Fruit fly (Drosophila melanogaster) whole organism, embryonic: Measurements from ENCODE around the gene CAH6.

Source experiments
- ATbp ChIP-seq: fragments of 200-800 bp; sonication (Bioruptor generic); optimal IDR thresholded peaks from 2 replicates; lab custom pipeline; 2017; ENCODE audit warnings: missing biosample characterization, mild to moderate bottlenecking, missing genetic modification characterization, missing genetic modification reagents
- Abd-B ChIP-seq: fragments of 200-800 bp; sonication (Bioruptor generic); optimal IDR thresholded peaks from 2 replicates; lab custom pipeline; 2018; ENCODE audit warnings: missing biosample characterization, mild to moderate bottlenecking, missing genetic modification characterization, moderate library complexity
- Asciz ChIP-seq: fragments of 200-800 bp; sonication (Bioruptor generic); optimal IDR thresholded peaks from 2 replicates; lab custom pipeline; 2017; ENCODE audit warnings: missing biosample characterization, mild to moderate bottlenecking, missing genetic modification characterization, missing genetic modification reagents
- CG10565 ChIP-seq: fragments of 200-800 bp; sonication (Bioruptor generic); optimal IDR thresholded peaks from 3 replicates; lab custom pipeline; 2016; ENCODE audit warnings: missing biosample characterization, mild to moderate bottlenecking, missing genetic modification characterization
- CG10979 ChIP-seq: fragments of 200-800 bp; sonication (Bioruptor generic); optimal IDR thresholded peaks from 2 replicates; lab custom pipeline; 2018; ENCODE audit warnings: missing biosample characterization, mild to moderate bottlenecking, missing genetic modification characterization, moderate library complexity
- CG12236 ChIP-seq: fragments of 200-800 bp; sonication (Bioruptor generic); optimal IDR thresholded peaks from 2 replicates; lab custom pipeline; 2016; ENCODE audit warnings: missing biosample characterization, missing genetic modification characterization
- CG16815 ChIP-seq: fragments of 200-800 bp; sonication (Bioruptor generic); optimal IDR thresholded peaks from 3 replicates; lab custom pipeline; 2017; ENCODE audit warnings: missing biosample characterization, mild to moderate bottlenecking, missing genetic modification characterization
- CG17328 ChIP-seq: fragments of 200-800 bp; sonication (Bioruptor generic); IDR thresholded peaks from 2 replicates; pipeline ENCODE4 v1.3.6; 2022; ENCODE audit warnings: missing biosample characterization, missing genetic modification characterization
- CG17612 ChIP-seq: fragments of 200-800 bp; sonication (Bioruptor generic); IDR thresholded peaks from 2 replicates; pipeline ENCODE4 v1.3.6; 2022; ENCODE audit warnings: missing biosample characterization, missing genetic modification characterization
- CG32767 ChIP-seq: fragments of 200-800 bp; sonication (Bioruptor generic); IDR thresholded peaks from 2 replicates; pipeline ENCODE4 v1.3.6; 2022; ENCODE audit warnings: missing biosample characterization, missing genetic modification characterization
- CG32772 ChIP-seq: fragments of 200-800 bp; sonication (Bioruptor generic); IDR thresholded peaks from 2 replicates; pipeline ENCODE4 v1.3.6; 2022; ENCODE audit warnings: missing biosample characterization, missing genetic modification characterization
- CG43689 ChIP-seq: fragments of 200-800 bp; sonication (Bioruptor generic); IDR thresholded peaks from 2 replicates; pipeline ENCODE4 v1.3.6; 2022; ENCODE audit warnings: missing biosample characterization, missing genetic modification characterization
- CG4707 ChIP-seq: fragments of 200-800 bp; sonication (Bioruptor generic); optimal IDR thresholded peaks from 2 replicates; lab custom pipeline; 2018; ENCODE audit warnings: missing biosample characterization, mild to moderate bottlenecking, missing genetic modification characterization, moderate library complexity
- CG5180 ChIP-seq: fragments of 200-800 bp; sonication (Bioruptor generic); optimal IDR thresholded peaks from 3 replicates; lab custom pipeline; 2017; ENCODE audit warnings: missing biosample characterization, missing genetic modification characterization, mild to moderate bottlenecking, moderate library complexity, missing genetic modification reagents
- CG6654 ChIP-seq: fragments of 200-800 bp; sonication (Bioruptor generic); optimal IDR thresholded peaks from 2 replicates; lab custom pipeline; 2017; ENCODE audit warnings: missing biosample characterization, mild to moderate bottlenecking, missing genetic modification characterization
- CG7839 ChIP-seq: fragments of 200-800 bp; sonication (Bioruptor generic); optimal IDR thresholded peaks from 3 replicates; lab custom pipeline; 2018; ENCODE audit warnings: missing biosample characterization, mild to moderate bottlenecking, missing genetic modification characterization, moderate library complexity
- CG7987 ChIP-seq: fragments of 200-800 bp; sonication (Bioruptor generic); optimal IDR thresholded peaks from 2 replicates; lab custom pipeline; 2018; ENCODE audit warnings: missing biosample characterization, mild to moderate bottlenecking, missing genetic modification characterization, moderate library complexity
- Dad ChIP-seq: fragments of 200-800 bp; sonication (Bioruptor generic); optimal IDR thresholded peaks from 3 replicates; lab custom pipeline; 2016; ENCODE audit warnings: missing biosample characterization, missing genetic modification characterization
- Dll ChIP-seq: fragments of 200-800 bp; sonication (Bioruptor generic); IDR thresholded peaks from 4 replicates; pipeline ENCODE4 v1.3.6; 2022; ENCODE audit warnings: missing biosample characterization, missing genetic modification characterization; ENCODE audit not compliant: partially characterized antibody
- Drgx ChIP-seq: fragments of 200-800 bp; sonication (Bioruptor generic); IDR thresholded peaks from 2 replicates; pipeline ENCODE4 v1.3.6; 2022; ENCODE audit warnings: missing biosample characterization, missing genetic modification characterization
- Eip74EF ChIP-seq, 2 experiments: fragments of 200-800 bp in 1 of 2; fragments of >200 bp in 1 of 2; sonication (Bioruptor generic) in 1 of 2; optimal IDR thresholded peaks; 2 replicates each; lab custom pipeline; 2017 to 2019; ENCODE audit warnings: missing biosample characterization in 2 of 2, missing genetic modification characterization in 2 of 2, mild to moderate bottlenecking in 1 of 2, moderate library complexity in 1 of 2
- GATAe ChIP-seq: fragments of 200-800 bp; sonication (Bioruptor generic); conservative IDR thresholded peaks from 2 replicates; pipeline ENCODE4 v1.3.6; 2022; ENCODE audit warnings: missing biosample characterization, missing genetic modification characterization
- Hmr ChIP-seq: fragments of 200-800 bp; sonication (Bioruptor generic); optimal IDR thresholded peaks from 3 replicates; lab custom pipeline; 2017; ENCODE audit warnings: mild to moderate bottlenecking, missing biosample characterization, missing genetic modification reagents, missing genetic modification characterization
- Hr3 ChIP-seq: fragments of 200-800 bp; sonication (Bioruptor generic); optimal IDR thresholded peaks from 3 replicates; lab custom pipeline; 2016; ENCODE audit warnings: missing biosample characterization, missing genetic modification characterization
- Lhr ChIP-seq: fragments of 200-800 bp; sonication (Bioruptor generic); optimal IDR thresholded peaks from 3 replicates; lab custom pipeline; 2017; ENCODE audit warnings: mild to moderate bottlenecking, missing biosample characterization, missing genetic modification reagents, missing genetic modification characterization
- Lpt ChIP-seq: fragments of >200 bp; optimal IDR thresholded peaks from 2 replicates; lab custom pipeline; 2018; ENCODE audit warnings: missing biosample characterization, missing genetic modification characterization
- Oli ChIP-seq: fragments of 200-800 bp; sonication (Bioruptor generic); optimal IDR thresholded peaks from 2 replicates; lab custom pipeline; 2018; ENCODE audit warnings: missing biosample characterization, mild to moderate bottlenecking, missing genetic modification characterization, moderate library complexity
- Rfx ChIP-seq: fragments of 200-800 bp; sonication (Bioruptor generic); IDR thresholded peaks from 2 replicates; pipeline ENCODE4 v1.3.6; 2022; ENCODE audit warnings: missing biosample characterization, missing genetic modification characterization
- Ssrp ChIP-seq: fragments of 200-800 bp; sonication (Bioruptor generic); optimal IDR thresholded peaks from 2 replicates; lab custom pipeline; 2018; ENCODE audit warnings: missing biosample characterization, mild to moderate bottlenecking, missing genetic modification characterization, moderate library complexity
- Taf1 ChIP-seq: fragments of 200-800 bp; sonication (Bioruptor generic); IDR thresholded peaks from 2 replicates; pipeline ENCODE4 v1.3.6; 2022; ENCODE audit warnings: missing biosample characterization, missing genetic modification characterization
- Xbp1 ChIP-seq: fragments of 200-800 bp; sonication (Bioruptor generic); optimal IDR thresholded peaks from 3 replicates; lab custom pipeline; 2016; ENCODE audit warnings: missing biosample characterization, mild to moderate bottlenecking, missing genetic modification characterization
- cato ChIP-seq: fragments of 200-800 bp; sonication (Bioruptor generic); optimal IDR thresholded peaks from 2 replicates; lab custom pipeline; 2016; ENCODE audit warnings: missing biosample characterization, missing genetic modification characterization, borderline replicate concordance
- en ChIP-seq: fragments of 200-800 bp; sonication (Bioruptor generic); optimal IDR thresholded peaks from 2 replicates; lab custom pipeline; 2016; ENCODE audit warnings: missing biosample characterization, missing genetic modification characterization
- exex ChIP-seq: fragments of 200-800 bp; sonication (Bioruptor generic); optimal IDR thresholded peaks from 4 replicates; lab custom pipeline; 2018; ENCODE audit warnings: missing biosample characterization, mild to moderate bottlenecking, missing genetic modification characterization, moderate library complexity
- grau ChIP-seq: fragments of 200-800 bp; optimal IDR thresholded peaks from 3 replicates; lab custom pipeline; 2019; ENCODE audit warnings: missing biosample characterization, mild to moderate bottlenecking, missing genetic modification characterization, moderate library complexity
- hth ChIP-seq: fragments of >200 bp; optimal IDR thresholded peaks from 2 replicates; lab custom pipeline; 2017; ENCODE audit warnings: inconsistent platforms
- jing ChIP-seq: fragments of 200-800 bp; sonication (Bioruptor generic); optimal IDR thresholded peaks from 2 replicates; lab custom pipeline; 2018; ENCODE audit warnings: missing biosample characterization, mild to moderate bottlenecking, missing genetic modification characterization
- kay ChIP-seq: fragments of 200-800 bp; sonication (Bioruptor generic); optimal IDR thresholded peaks from 2 replicates; lab custom pipeline; 2016; ENCODE audit warnings: missing biosample characterization, missing genetic modification characterization
- ken ChIP-seq: fragments of 200-800 bp; sonication (Bioruptor generic); IDR thresholded peaks from 3 replicates; pipeline ENCODE4 v1.3.6; 2022; ENCODE audit warnings: missing biosample characterization, missing genetic modification characterization
- lola ChIP-seq, 3 experiments: fragments of >200 bp in 2 of 3; fragments of 200-800 bp in 1 of 3; sonication (Bioruptor generic) in 1 of 3; optimal IDR thresholded peaks; 2 replicates each; lab custom pipeline; 2017 to 2019; ENCODE audit warnings: missing biosample characterization in 3 of 3, missing genetic modification characterization in 3 of 3, mild to moderate bottlenecking in 1 of 3, moderate library complexity in 1 of 3
- lov ChIP-seq, 2 experiments: fragments of 200-800 bp in 1 of 2; fragments of >200 bp in 1 of 2; sonication (Bioruptor generic) in 1 of 2; IDR thresholded peaks in 1 of 2; optimal IDR thresholded peaks in 1 of 2; 2 replicates in 1 of 2; 3 replicates in 1 of 2; pipeline versions ENCODE4 v1.3.6 to Lab custom; 2017 to 2022; ENCODE audit warnings: missing biosample characterization in 1 of 2, missing genetic modification characterization in 1 of 2
- nerfin-2 ChIP-seq: fragments of 200-800 bp; sonication (Bioruptor generic); IDR thresholded peaks from 2 replicates; pipeline ENCODE4 v1.3.6; 2022; ENCODE audit warnings: missing biosample characterization, missing genetic modification characterization; ENCODE audit not compliant: partially characterized antibody
- pb ChIP-seq: fragments of 200-800 bp; sonication (Bioruptor generic); optimal IDR thresholded peaks from 3 replicates; lab custom pipeline; 2016; ENCODE audit warnings: missing biosample characterization, missing genetic modification characterization
- pnt ChIP-seq: fragments of 200-800 bp; sonication (Bioruptor generic); optimal IDR thresholded peaks from 3 replicates; lab custom pipeline; 2016; ENCODE audit warnings: missing biosample characterization, missing genetic modification characterization
- ranshi ChIP-seq: fragments of 200-800 bp; sonication (Bioruptor generic); IDR thresholded peaks from 2 replicates; pipeline ENCODE4 v1.3.6; 2022; ENCODE audit warnings: missing biosample characterization, missing genetic modification characterization
- slbo ChIP-seq: fragments of 200-800 bp; sonication (Bioruptor generic); IDR thresholded peaks from 2 replicates; pipeline ENCODE4 v1.3.6; 2022; ENCODE audit warnings: missing biosample characterization, missing genetic modification characterization
- yki ChIP-seq: fragments of >200 bp; optimal IDR thresholded peaks from 3 replicates; lab custom pipeline; 2018
- zfh1 ChIP-seq: fragments of 200-800 bp; sonication (Bioruptor generic); IDR thresholded peaks from 3 replicates; pipeline ENCODE4 v1.3.6; 2022; ENCODE audit warnings: missing biosample characterization, missing genetic modification characterization

Gene CAH6

DNA sequence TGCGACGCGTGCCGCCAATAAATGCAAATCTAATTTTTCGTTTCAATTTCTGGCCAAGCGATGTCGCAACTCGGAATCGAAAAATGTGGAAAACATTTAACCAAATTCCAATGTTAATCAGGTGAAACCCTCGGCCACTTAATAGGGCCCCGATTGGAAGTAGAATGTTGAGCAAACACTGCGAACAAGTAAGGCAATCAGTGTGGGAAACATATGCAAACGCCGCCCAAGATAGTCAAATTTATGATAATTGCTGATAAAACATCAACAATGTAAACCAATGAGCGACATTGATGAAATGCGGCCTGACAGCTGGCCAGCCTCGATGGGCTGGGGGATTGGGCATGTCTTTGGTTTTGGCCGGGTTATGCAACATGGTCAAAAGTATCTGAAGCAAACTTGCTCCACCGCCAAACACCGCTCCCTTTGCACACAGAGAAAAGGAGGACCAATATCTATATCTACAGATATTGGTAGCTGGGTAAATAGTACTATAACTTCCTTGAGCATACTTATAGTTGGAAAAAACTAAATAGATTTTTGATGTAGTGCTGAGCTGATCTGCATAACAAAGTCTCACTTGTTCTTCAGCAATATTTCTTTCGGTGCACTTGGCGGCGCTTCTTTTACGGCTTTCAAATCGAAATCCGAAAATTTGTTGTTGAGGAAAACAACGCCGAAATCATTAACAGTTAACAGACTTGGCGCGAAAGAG, 10.0 kb upstream of the CAH6 start (continued):
- TF ChIP-seq CG7987 (GFP tag; lab: Kevin White, UChicago) (peak; percentile 14), CG32767 (GFP tag; lab: Robert Waterston, UW) (0 out of 2 replicates have a peak, but pooled peaks have one; percentile 50), Dll (GFP tag; lab: Robert Waterston, UW) (no peak), ranshi (peak; percentile 62; the same call in 1 of the 2 replicates), CG5180 (peak; percentile 64), Xbp1 (GFP tag; lab: Kevin White, UChicago) (peak; percentile 74), Taf1 (GFP tag; lab: Robert Waterston, UW) (no peak), Dad (GFP tag; lab: Kevin White, UChicago) (peak; percentile 51), Rfx (GFP tag; lab: Robert Waterston, UW) (peak; percentile 67), ken (GFP tag; lab: Robert Waterston, UW) (peak; percentile 71), CG6654 (GFP tag; lab: Kevin White, UChicago) (peak; percentile 48), lola (GFP tag; optimal IDR thresholded peaks at IDR 0.05; lab: Kevin White, UChicago) (peak in 1 of 3 experiments; percentile 60), cato (GFP tag; lab: Kevin White, UChicago) (peak; percentile 48), exex (no peak), kay (peak; percentile 34), ATbp (peak; percentile 65), pb (peak; percentile 59), CG43689 (peak; percentile 58; the same call in 1 of the 2 replicates), CG12236 (GFP tag; lab: Kevin White, UChicago) (no peak), CG17612 (GFP tag; lab: Robert Waterston, UW) (no peak), nerfin-2 (GFP tag; lab: Robert Waterston, UW) (no peak), Oli (tag; lab: Kevin White, UChicago) (peak; percentile 82), slbo (peak; percentile 47), Lpt (no peak), GATAe (no peak), CG10565 (GFP tag; lab: Kevin White, UChicago) (no peak), yki (lab: Kevin White, UChicago) (no peak), Abd-B (GFP tag; lab: Kevin White, UChicago) (peak; percentile 76), en (GFP tag; lab: Kevin White, UChicago) (peak; percentile 29), Eip74EF (GFP tag; optimal IDR thresholded peaks at IDR 0.05; lab: Kevin White, UChicago) (peak in 1 of 2 experiments; percentile 80), lov (optimal IDR thresholded peaks at IDR 0.05; lab: Kevin White, UChicago) (no peak), lov (GFP tag; IDR thresholded peaks at IDR 0.05; lab: Robert Waterston, UW) (peak; percentile 80; the same call in 2 of the 3 replicates), Hr3 (peak; percentile 26), CG32772 (GFP tag; lab: Robert Waterston, UW) (peak; percentile 75), Hmr (GFP tag; lab: Kevin White, UChicago) (peak; percentile 8), CG10979 (peak; percentile 86), Asciz (peak; percentile 62), hth (no peak), Drgx (peak; percentile 57), jing (GFP tag; lab: Kevin White, UChicago) (peak; percentile 45), CG16815 (GFP tag; lab: Kevin White, UChicago) (no peak), CG17328 (GFP tag; lab: Robert Waterston, UW) (peak; percentile 69), Ssrp (tag; lab: Kevin White, UChicago) (peak; percentile 75), CG7839 (tag; lab: Kevin White, UChicago) (peak; percentile 83), Lhr (GFP tag; lab: Kevin White, UChicago) (peak; percentile 17), grau (tag; lab: Kevin White, UChicago) (peak; percentile 74), pnt (GFP tag; lab: Kevin White, UChicago) (peak; percentile 70), zfh1 (GFP tag; lab: Robert Waterston, UW) (peak; percentile 76), CG4707 (peak; percentile 45)
